Worm (Caenorhabditis elegans) whole organism, young adult: ENCODE measurements around the gene skat-1.
A peak's percentile ranks its signal among the peaks of the same experiment; 100 is the strongest.

Experiments used
- B0035.1 ChIP-seq: sonication (generic microtip); optimal IDR thresholded peaks from 2 replicates; lab custom pipeline; 2016; ENCODE audit warnings: missing genetic modification characterization, mild to moderate bottlenecking, missing compliant biosample characterization, missing genotype, missing genetic modification reagents
- B0336.3 ChIP-seq: fragments of 200-800 bp; sonication (Bioruptor generic); IDR thresholded peaks from 2 replicates; pipeline ENCODE4 v1.3.6; 2022; ENCODE audit warnings: missing genetic modification characterization, missing compliant biosample characterization
- C06A6.2 ChIP-seq: fragments of 200-800 bp; sonication (Bioruptor generic); conservative IDR thresholded peaks from 2 replicates; pipeline ENCODE4 v1.3.6; 2022; ENCODE audit warnings: missing genetic modification characterization, missing compliant biosample characterization
- F10E7.11 ChIP-seq: sonication (generic microtip); optimal IDR thresholded peaks from 2 replicates; lab custom pipeline; 2017; ENCODE audit warnings: mild to moderate bottlenecking, missing genetic modification characterization, moderate library complexity, missing compliant biosample characterization
- F33H1.4 ChIP-seq: fragments of 200-800 bp; sonication (Bioruptor generic); IDR thresholded peaks from 2 replicates; pipeline ENCODE4 v1.3.6; 2022; ENCODE audit warnings: missing genetic modification reagents, missing genetic modification characterization, missing compliant biosample characterization
- F39B2.1 ChIP-seq: fragments of 200-800 bp; sonication (Bioruptor generic); IDR thresholded peaks from 2 replicates; pipeline ENCODE4 v1.3.6; 2022; ENCODE audit warnings: missing genetic modification reagents, missing genetic modification characterization, missing compliant biosample characterization
- F52B5.7 ChIP-seq: sonication (generic microtip); optimal IDR thresholded peaks from 2 replicates; lab custom pipeline; 2016; ENCODE audit warnings: mild to moderate bottlenecking, missing genetic modification characterization, missing compliant biosample characterization
- F57C9.4 ChIP-seq: sonication (generic microtip); optimal IDR thresholded peaks from 2 replicates; lab custom pipeline; 2017; ENCODE audit warnings: mild to moderate bottlenecking, missing genetic modification characterization, missing compliant biosample characterization
- K11D2.4 ChIP-seq: fragments of 200-800 bp; sonication (Bioruptor generic); IDR thresholded peaks from 2 replicates; pipeline ENCODE4 v1.3.6; 2022; ENCODE audit warnings: missing genetic modification reagents, missing genetic modification characterization, missing compliant biosample characterization
- ama-1 ChIP-seq, 3 experiments: fragments of 150-350 bp in 1 of 3; sonication (generic microtip) in 2 of 3; optimal IDR thresholded peaks; 2 replicates each; lab custom pipeline; 2014 to 2018; ENCODE audit warnings: missing biosample characterization in 2 of 3, missing genetic modification characterization in 2 of 3, missing genetic modification reagents in 2 of 3
- aptf-3 ChIP-seq: fragments of 200-800 bp; sonication (Bioruptor generic); IDR thresholded peaks from 2 replicates; pipeline ENCODE4 v1.3.6; 2022; ENCODE audit warnings: missing genetic modification characterization, missing compliant biosample characterization
- bed-2 ChIP-seq: fragments of 200-800 bp; sonication (Bioruptor generic); IDR thresholded peaks from 2 replicates; pipeline ENCODE4 v1.3.6; 2022; ENCODE audit warnings: missing genetic modification reagents, missing genetic modification characterization, missing compliant biosample characterization
- cebp-1 ChIP-seq, 2 experiments: fragments of 200-800 bp in 1 of 2; sonication (Bioruptor generic) in 1 of 2; sonication (generic microtip) in 1 of 2; IDR thresholded peaks in 1 of 2; optimal IDR thresholded peaks in 1 of 2; 2 replicates each; pipeline versions ENCODE4 v1.3.6 to Lab custom; 2017 to 2022; ENCODE audit warnings: missing compliant biosample characterization in 2 of 2, missing genetic modification characterization in 2 of 2, mild to moderate bottlenecking in 1 of 2, missing genetic modification reagents in 1 of 2, moderate library complexity in 1 of 2
- ceh-27 ChIP-seq: fragments of 200-800 bp; sonication (Bioruptor generic); optimal IDR thresholded peaks from 2 replicates; lab custom pipeline; 2018; ENCODE audit warnings: mild to moderate bottlenecking, missing genetic modification characterization, moderate library complexity, missing compliant biosample characterization
- chd-7 ChIP-seq: sonication (generic microtip); optimal IDR thresholded peaks from 2 replicates; lab custom pipeline; 2016; ENCODE audit warnings: mild to moderate bottlenecking, missing genetic modification characterization, moderate library complexity, missing compliant biosample characterization
- dox-1 ChIP-seq: fragments of 200-800 bp; sonication (Bioruptor generic); IDR thresholded peaks from 2 replicates; pipeline ENCODE4 v1.3.6; 2022; ENCODE audit warnings: missing genetic modification reagents, missing genetic modification characterization, missing compliant biosample characterization
- him-1 ChIP-seq: sonication (generic microtip); optimal IDR thresholded peaks from 2 replicates; lab custom pipeline; 2016; ENCODE audit warnings: missing genotype, missing genetic modification reagents, missing genetic modification characterization, missing compliant biosample characterization
- hlh-12 ChIP-seq: sonication (generic microtip); optimal IDR thresholded peaks from 2 replicates; lab custom pipeline; 2016; ENCODE audit warnings: missing genetic modification characterization, missing compliant biosample characterization
- hmg-1.2 ChIP-seq: fragments of 200-800 bp; sonication (Bioruptor generic); IDR thresholded peaks from 2 replicates; pipeline ENCODE4 v1.3.6; 2022; ENCODE audit warnings: missing genetic modification reagents, missing genetic modification characterization, missing compliant biosample characterization
- hsf-1 ChIP-seq: fragments of 200-800 bp; sonication (Bioruptor generic); IDR thresholded peaks from 2 replicates; pipeline ENCODE4 v1.3.6; 2022; ENCODE audit warnings: missing genetic modification reagents, missing genetic modification characterization, missing compliant biosample characterization
- lag-1 ChIP-seq: fragments of 200-800 bp; sonication (Bioruptor generic); IDR thresholded peaks from 2 replicates; pipeline ENCODE4 v1.3.6; 2022; ENCODE audit warnings: missing genetic modification reagents, missing genetic modification characterization, missing compliant biosample characterization
- lin-40 ChIP-seq: sonication (generic microtip); optimal IDR thresholded peaks from 2 replicates; lab custom pipeline; 2016; ENCODE audit warnings: missing genetic modification characterization, mild to moderate bottlenecking, missing compliant biosample characterization, missing genotype, missing genetic modification reagents
- lsl-1 ChIP-seq: fragments of 200-800 bp; sonication (Bioruptor generic); optimal IDR thresholded peaks from 2 replicates; lab custom pipeline; 2018; ENCODE audit warnings: mild to moderate bottlenecking, missing genetic modification characterization, moderate library complexity, missing compliant biosample characterization
- madf-10 ChIP-seq: sonication (generic microtip); optimal IDR thresholded peaks from 2 replicates; lab custom pipeline; 2016; ENCODE audit warnings: mild to moderate bottlenecking, missing genetic modification characterization, missing compliant biosample characterization
- madf-3 ChIP-seq: fragments of 200-800 bp; sonication (Bioruptor generic); IDR thresholded peaks from 2 replicates; pipeline ENCODE4 v1.3.6; 2022; ENCODE audit warnings: missing genetic modification reagents, missing genetic modification characterization, missing compliant biosample characterization
- madf-8 ChIP-seq: fragments of 200-800 bp; sonication (Bioruptor generic); conservative IDR thresholded peaks from 2 replicates; pipeline ENCODE4 v1.3.6; 2022; ENCODE audit warnings: missing genetic modification reagents, missing genetic modification characterization, missing compliant biosample characterization
- nfya-1 ChIP-seq: sonication (generic microtip); optimal IDR thresholded peaks from 2 replicates; lab custom pipeline; 2017; ENCODE audit warnings: antibody characterized with exemption, missing compliant biosample characterization, missing genetic modification characterization, borderline replicate concordance; ENCODE audit not compliant: insufficient read depth
- nhr-27 ChIP-seq: fragments of 200-800 bp; sonication (Bioruptor generic); optimal IDR thresholded peaks from 2 replicates; lab custom pipeline; 2018; ENCODE audit warnings: mild to moderate bottlenecking, missing genetic modification characterization, moderate library complexity, missing compliant biosample characterization
- nhr-90 ChIP-seq: sonication (generic microtip); optimal IDR thresholded peaks from 2 replicates; lab custom pipeline; 2016; ENCODE audit warnings: missing genotype, mild to moderate bottlenecking, missing genetic modification characterization, missing compliant biosample characterization
- pbrm-1 ChIP-seq: fragments of 200-800 bp; sonication (Bioruptor generic); IDR thresholded peaks from 2 replicates; pipeline ENCODE4 v1.3.6; 2022; ENCODE audit warnings: missing genetic modification reagents, missing genetic modification characterization, missing compliant biosample characterization
- repo-1 ChIP-seq: sonication (generic microtip); optimal IDR thresholded peaks from 2 replicates; lab custom pipeline; 2017; ENCODE audit warnings: mild to moderate bottlenecking, missing genetic modification characterization, missing compliant biosample characterization
- rpc-1 ChIP-seq, 2 experiments: fragments of 150-350 bp in 1 of 2; sonication (generic microtip) in 1 of 2; optimal IDR thresholded peaks; 2 replicates each; lab custom pipeline; 2014 to 2018; ENCODE audit warnings: missing biosample characterization in 1 of 2, missing genetic modification characterization in 1 of 2, missing genetic modification reagents in 1 of 2, missing genotype in 1 of 2
- snpc-3.4 ChIP-seq: sonication (generic microtip); optimal IDR thresholded peaks from 2 replicates; lab custom pipeline; 2017; ENCODE audit warnings: missing genetic modification characterization, mild to moderate bottlenecking, missing compliant biosample characterization, antibody characterized with exemption, moderate library complexity, missing genotype, missing genetic modification reagents
- snpc-4 ChIP-seq, 5 experiments: fragments of 150-350 bp in 1 of 5; sonication (generic microtip) in 4 of 5; optimal IDR thresholded peaks; 2 replicates each; lab custom pipeline; 2014 to 2018; ENCODE audit warnings: missing genetic modification characterization in 5 of 5, missing biosample characterization in 3 of 5, antibody characterized with exemption in 2 of 5, mild to moderate bottlenecking in 2 of 5, missing compliant biosample characterization in 2 of 5, missing genotype in 2 of 5, moderate library complexity in 2 of 5, missing genetic modification reagents in 1 of 5
- somi-1 ChIP-seq: fragments of 200-800 bp; sonication (Bioruptor generic); optimal IDR thresholded peaks from 2 replicates; lab custom pipeline; 2018; ENCODE audit warnings: mild to moderate bottlenecking, missing genetic modification characterization, missing compliant biosample characterization
- tbp1 ChIP-seq: fragments of 200-800 bp; sonication (Bioruptor generic); optimal IDR thresholded peaks from 2 replicates; lab custom pipeline; 2018; ENCODE audit warnings: mild to moderate bottlenecking, missing genetic modification characterization, missing compliant biosample characterization
- unc-130 ChIP-seq: sonication (generic microtip); optimal IDR thresholded peaks from 2 replicates; lab custom pipeline; 2016; ENCODE audit warnings: missing genetic modification reagents, missing genetic modification characterization, missing compliant biosample characterization
- zfh-2 ChIP-seq: fragments of 200-800 bp; sonication (Bioruptor generic); conservative IDR thresholded peaks from 2 replicates; pipeline ENCODE4 v1.3.6; 2022; ENCODE audit warnings: missing genetic modification reagents, missing genetic modification characterization, missing compliant biosample characterization
- zim-3 ChIP-seq: sonication (generic microtip); optimal IDR thresholded peaks from 2 replicates; lab custom pipeline; 2017; ENCODE audit warnings: mild to moderate bottlenecking, missing genetic modification characterization, moderate library complexity, missing compliant biosample characterization
- ztf-22 ChIP-seq: fragments of 200-800 bp; sonication (Bioruptor generic); optimal IDR thresholded peaks from 2 replicates; lab custom pipeline; 2018; ENCODE audit warnings: mild to moderate bottlenecking, missing genetic modification characterization, moderate library complexity, missing compliant biosample characterization
- ztf-26 ChIP-seq: sonication (generic microtip); optimal IDR thresholded peaks from 2 replicates; lab custom pipeline; 2017; ENCODE audit warnings: missing genetic modification characterization, missing compliant biosample characterization
- ztf-28 ChIP-seq: fragments of 200-800 bp; sonication (Bioruptor generic); IDR thresholded peaks from 2 replicates; pipeline ENCODE4 v1.3.6; 2022; ENCODE audit warnings: missing genetic modification reagents, missing genetic modification characterization, missing compliant biosample characterization

The skat-1 gene

DNA sequence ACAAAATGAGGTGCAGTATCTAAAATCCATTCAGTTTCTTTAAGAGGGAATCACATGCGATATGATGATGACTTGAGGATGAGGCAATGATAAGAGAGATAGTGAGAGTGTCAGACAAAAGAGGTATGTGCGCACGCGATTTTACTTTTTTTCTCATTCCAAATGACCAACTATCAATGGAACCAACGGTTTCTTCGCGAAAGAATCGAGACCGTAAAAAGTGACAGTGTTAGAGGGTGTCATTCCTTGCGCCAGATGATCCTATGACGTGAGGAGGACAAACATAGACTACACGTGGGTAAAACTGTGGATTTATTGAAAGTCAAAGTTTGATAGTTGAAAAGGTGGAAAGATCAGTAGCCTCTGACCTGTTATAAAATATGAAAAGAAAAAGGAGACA, 12.8 kb downstream of the skat-1 start:
- TF ChIP-seq ceh-27 (peak; percentile 31), hsf-1 (peak; percentile 39; the same call in 1 of the 2 replicates), F10E7.11 (tag; lab: Kevin White, UChicago) (no peak), ztf-26 (tag; lab: Kevin White, UChicago) (peak; percentile 19), B0336.3 (GFP tag; lab: Robert Waterston, UW) (no peak), cebp-1 (GFP tag; IDR thresholded peaks at IDR 0.05; lab: Robert Waterston, UW) (no peak), cebp-1 (tag; optimal IDR thresholded peaks at IDR 0.05; lab: Kevin White, UChicago) (no peak), K11D2.4 (peak; percentile 39; the same call in 1 of the 2 replicates), nhr-90 (tag; lab: Kevin White, UChicago) (peak; percentile 8), somi-1 (GFP tag; lab: Kevin White, UChicago) (peak; percentile 60), F57C9.4 (tag; lab: Kevin White, UChicago) (no peak), hlh-12 (tag; lab: Kevin White, UChicago) (no peak), ama-1 (optimal IDR thresholded peaks at IDR 0.05; lab: Kevin White, UChicago) (peak; percentile 49), ama-1 (GFP tag; optimal IDR thresholded peaks at IDR 0.05; lab: Kevin White, UChicago) (no peak), tbp1 (GFP tag; lab: Kevin White, UChicago) (peak; percentile 36), unc-130 (no peak), snpc-3.4 (tag; lab: Kevin White, UChicago) (no peak), chd-7 (tag; lab: Kevin White, UChicago) (no peak)

DNA sequence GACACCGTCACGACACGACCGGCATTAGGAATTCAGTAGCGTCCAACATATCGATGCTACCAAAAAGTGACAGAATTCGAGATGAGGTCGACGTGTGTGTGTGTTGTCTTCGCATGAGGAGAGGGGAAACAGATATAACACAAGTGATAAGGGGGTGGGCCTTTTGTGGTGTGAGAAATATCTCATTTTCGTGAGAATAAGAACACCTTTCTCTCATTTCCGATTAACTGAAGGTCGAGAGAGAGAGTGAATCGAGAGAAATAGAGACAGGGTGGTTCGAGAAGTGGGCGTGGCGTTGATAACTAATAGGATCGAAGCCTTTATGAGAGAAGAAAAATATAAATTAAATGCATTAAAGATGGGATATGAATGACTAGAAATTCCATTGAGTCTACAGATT, 13.5 kb downstream of the skat-1 start:
- peak; percentile 19 for TF ChIP-seq zim-3 (tag; lab: Kevin White, UChicago)
- TF ChIP-seq C06A6.2 (GFP tag; lab: Robert Waterston, UW) = no peak
- TF ChIP-seq F52B5.7 (tag; lab: Kevin White, UChicago) = peak; percentile 24
- TF ChIP-seq lsl-1 (GFP tag; lab: Kevin White, UChicago) = no peak
- TF ChIP-seq F33H1.4 (GFP tag; lab: Robert Waterston, UW) = no peak
- no peak for TF ChIP-seq lag-1 (GFP tag; lab: Robert Waterston, UW)
- TF ChIP-seq B0336.3 (GFP tag; lab: Robert Waterston, UW) = no peak
- TF ChIP-seq rpc-1 (optimal IDR thresholded peaks at IDR 0.05; lab: Kevin White, UChicago) = no peak
- TF ChIP-seq rpc-1 (tag; optimal IDR thresholded peaks at IDR 0.05; lab: Kevin White, UChicago) = no peak
- TF ChIP-seq K11D2.4 = 0 out of 2 replicates have a peak, but pooled peaks have one; percentile 16

DNA sequence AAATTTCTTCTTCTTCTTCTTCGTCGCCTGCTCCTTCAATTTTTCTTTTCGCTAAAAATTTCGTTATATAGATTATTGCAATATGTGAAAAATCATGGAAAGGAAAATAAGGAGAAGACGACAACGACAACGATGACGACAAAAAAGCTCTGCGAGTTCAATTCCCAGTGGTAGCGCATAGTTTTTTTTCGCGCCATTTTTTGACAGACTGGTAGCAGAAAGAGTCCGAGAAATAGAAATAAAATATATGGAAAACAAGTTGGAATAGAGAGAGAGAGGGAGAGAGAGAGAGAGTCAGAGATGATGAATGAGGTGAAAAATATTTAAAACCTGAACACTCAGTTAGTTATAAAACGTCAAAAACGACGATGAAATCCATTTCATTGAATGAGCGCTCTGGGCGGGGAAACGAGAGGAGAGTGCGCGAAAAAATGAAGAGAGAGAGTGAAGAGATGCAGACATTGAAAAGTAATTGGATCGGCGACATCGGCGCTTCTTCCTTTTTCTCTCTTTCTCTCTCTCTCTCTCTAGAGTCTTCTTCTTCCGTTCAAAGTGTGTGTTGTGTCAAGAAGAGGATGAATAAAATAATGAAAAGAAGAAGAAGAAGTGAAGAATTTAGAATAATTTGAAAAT, 14.6 kb downstream of the skat-1 start, which contains the start of gene pde-2:
Gene pde-2 (minus strand): TSS at position 51 of the 633 bp plus-strand sequence.
- no peak for TF ChIP-seq ama-1 (optimal IDR thresholded peaks at IDR 0.05; lab: Kevin White, UChicago)
- no peak for TF ChIP-seq ama-1 (GFP tag; optimal IDR thresholded peaks at IDR 0.05; lab: Kevin White, UChicago)
- peak; percentile 15 for TF ChIP-seq F52B5.7 (tag; lab: Kevin White, UChicago)
- TF ChIP-seq him-1 (tag; lab: Kevin White, UChicago) = no peak
- no peak for TF ChIP-seq unc-130
- TF ChIP-seq nhr-27 (tag; lab: Kevin White, UChicago) = no peak
- TF ChIP-seq nfya-1 (tag; lab: Kevin White, UChicago) = no peak
- no peak for TF ChIP-seq pbrm-1 (GFP tag; lab: Robert Waterston, UW)
- TF ChIP-seq madf-10 (tag; lab: Kevin White, UChicago) = no peak
- no peak for TF ChIP-seq snpc-4 (GFP tag; optimal IDR thresholded peaks at IDR 0.05; lab: Kevin White, UChicago)
- peak in 1 of 4 experiments; percentile 16 for TF ChIP-seq snpc-4 (tag; optimal IDR thresholded peaks at IDR 0.05; lab: Kevin White, UChicago)
- TF ChIP-seq F39B2.1 (GFP tag; lab: Robert Waterston, UW) = no peak
- no peak for TF ChIP-seq madf-3 (GFP tag; lab: Robert Waterston, UW)
- no peak for TF ChIP-seq repo-1 (tag; lab: Kevin White, UChicago)
- TF ChIP-seq aptf-3 (GFP tag; lab: Robert Waterston, UW) = no peak
- no peak for TF ChIP-seq dox-1 (GFP tag; lab: Robert Waterston, UW)
- TF ChIP-seq bed-2 (GFP tag; lab: Robert Waterston, UW) = no peak
- no peak for TF ChIP-seq B0035.1 (tag; lab: Kevin White, UChicago)
- peak; percentile 40 for TF ChIP-seq chd-7 (tag; lab: Kevin White, UChicago)
- TF ChIP-seq zfh-2 (GFP tag; lab: Robert Waterston, UW) = peak; percentile 60; the same call in 1 of the 2 replicates
- TF ChIP-seq hmg-1.2 (GFP tag; lab: Robert Waterston, UW) = peak; percentile 40; the same call in 1 of the 2 replicates
- TF ChIP-seq madf-8 (GFP tag; lab: Robert Waterston, UW) = no peak
- no peak for TF ChIP-seq ztf-28 (GFP tag; lab: Robert Waterston, UW)
- TF ChIP-seq C06A6.2 (GFP tag; lab: Robert Waterston, UW) = no peak
- TF ChIP-seq ztf-22 (GFP tag; lab: Kevin White, UChicago) = no peak
- peak; percentile 44 for TF ChIP-seq lin-40 (tag; lab: Kevin White, UChicago)
